Worm (Caenorhabditis elegans): ENCODE data around the gene hrpf-2.

hrpf-2 gene

ce11 chrIV:6383970-6384369, 7.6 kb upstream of the hrpf-2 start, which contains the start of gene shl-1:
Gene shl-1, minus strand, starts transcription at chrIV:6384070.
- TF ChIP-seq elt-3 (tag; optimal IDR thresholded peaks at IDR 0.05) = no peak

ce11 chrIV:6378398-6378797, 2.1 kb upstream of the hrpf-2 start:
- TF ChIP-seq mep-1 (tag; optimal IDR thresholded peaks at IDR 0.05) = no peak
- no peak for TF ChIP-seq nhr-2 (tag; optimal IDR thresholded peaks at IDR 0.05)
- no peak for TF ChIP-seq M03D4.4 (tag; optimal IDR thresholded peaks at IDR 0.05)
- TF ChIP-seq ces-1 (GFP tag; optimal IDR thresholded peaks at IDR 0.05) = no peak
- no peak for TF ChIP-seq zip-8 (tag; optimal IDR thresholded peaks at IDR 0.05)
- no peak for TF ChIP-seq nhr-237 (tag; optimal IDR thresholded peaks at IDR 0.05)
- no peak for TF ChIP-seq flh-1 (GFP tag; optimal IDR thresholded peaks at IDR 0.05)
- TF ChIP-seq unc-120 (tag; optimal IDR thresholded peaks at IDR 0.05; ENCODE audit: poor library complexity, severe bottlenecking) = no peak
- TF ChIP-seq ceh-43 (GFP tag; optimal IDR thresholded peaks at IDR 0.05) = no peak
- TF ChIP-seq nhr-28 (tag; optimal IDR thresholded peaks at IDR 0.05) = no peak
- no peak for TF ChIP-seq ztf-11 (tag; optimal IDR thresholded peaks at IDR 0.05)
- no peak for TF ChIP-seq lsy-2 (tag; optimal IDR thresholded peaks at IDR 0.05)
- TF ChIP-seq pha-4 (tag; optimal IDR thresholded peaks at IDR 0.05) = no peak
- no peak for TF ChIP-seq bed-3 (GFP tag; optimal IDR thresholded peaks at IDR 0.05)
- no peak for TF ChIP-seq drap-1 (GFP tag; optimal IDR thresholded peaks at IDR 0.05)
- TF ChIP-seq elt-1 (tag; optimal IDR thresholded peaks at IDR 0.05; ENCODE audit: borderline replicate concordance, insufficient read depth) = no peak
- no peak for TF ChIP-seq lin-32 (GFP tag; optimal IDR thresholded peaks at IDR 0.05)
- no peak for TF ChIP-seq tbx-8 (GFP tag; optimal IDR thresholded peaks at IDR 0.05)

ce11 chrIV:6377335-6378069, 1.2 kb upstream of the hrpf-2 start:
- TF ChIP-seq sptf-1 (tag; optimal IDR thresholded peaks at IDR 0.05) = no peak

- no peak for TF ChIP-seq nhr-2 (tag; optimal IDR thresholded peaks at IDR 0.05)
- no peak for TF ChIP-seq elt-3 (tag; optimal IDR thresholded peaks at IDR 0.05)
- TF ChIP-seq mep-1 (tag; optimal IDR thresholded peaks at IDR 0.05) = no peak
- TF ChIP-seq mls-2 (tag; optimal IDR thresholded peaks at IDR 0.05) = no peak
- TF ChIP-seq snpc-4 (tag; optimal IDR thresholded peaks at IDR 0.05) = no peak
- TF ChIP-seq cnd-1 (tag; optimal IDR thresholded peaks at IDR 0.05) = no peak
- no peak for TF ChIP-seq flh-1 (GFP tag; optimal IDR thresholded peaks at IDR 0.05)
Measured at ce11 chrIV:6373721-6374120, 2.6 kb downstream of the hrpf-2 start.

ce11 chrIV:6372993-6373392, 3.3 kb downstream of the hrpf-2 start, which contains the start of gene smg-3:
Gene smg-3, minus strand, starts transcription at chrIV:6373093.
- TF ChIP-seq ham-2 (GFP tag; optimal IDR thresholded peaks at IDR 0.05) = no peak
- no peak for TF ChIP-seq M03D4.4 (tag; optimal IDR thresholded peaks at IDR 0.05)
- TF ChIP-seq flh-1 (GFP tag; optimal IDR thresholded peaks at IDR 0.05) = no peak
- no peak for TF ChIP-seq pha-4 (tag; optimal IDR thresholded peaks at IDR 0.05)
- TF ChIP-seq ceh-43 (GFP tag; optimal IDR thresholded peaks at IDR 0.05) = no peak
- TF ChIP-seq bed-3 (GFP tag; optimal IDR thresholded peaks at IDR 0.05) = no peak
- no peak for TF ChIP-seq blmp-1 (tag; optimal IDR thresholded peaks at IDR 0.05)
- no peak for TF ChIP-seq nhr-28 (tag; optimal IDR thresholded peaks at IDR 0.05)
- no peak for TF ChIP-seq lin-13 (tag; optimal IDR thresholded peaks at IDR 0.05)
- no peak for TF ChIP-seq nhr-76 (tag; optimal IDR thresholded peaks at IDR 0.05)
- TF ChIP-seq sptf-1 (tag; optimal IDR thresholded peaks at IDR 0.05) = no peak
- TF ChIP-seq unc-62 (GFP tag; optimal IDR thresholded peaks at IDR 0.05) = no peak
- no peak for TF ChIP-seq cnd-1 (tag; optimal IDR thresholded peaks at IDR 0.05)

- TF ChIP-seq lsy-2 (tag; optimal IDR thresholded peaks at IDR 0.05) (no peak), mls-2 (tag; optimal IDR thresholded peaks at IDR 0.05) (no peak), nhr-28 (tag; optimal IDR thresholded peaks at IDR 0.05) (no peak), unc-62 (GFP tag; optimal IDR thresholded peaks at IDR 0.05) (no peak), zip-8 (tag; optimal IDR thresholded peaks at IDR 0.05) (no peak), tbx-8 (GFP tag; optimal IDR thresholded peaks at IDR 0.05) (no peak)
Measured at ce11 chrIV:6372267-6372666, 4.1 kb downstream of the hrpf-2 start.

All from whole organism, mixed stage, embryonic.